Fruit fly (Drosophila melanogaster) ovary, adult (tissue): ENCODE measurements around the gene CG32066.

Source experiments
- CG17801 ChIP-seq: fragments of 200-800 bp; optimal IDR thresholded peaks from 2 replicates; lab custom pipeline; 2019; ENCODE audit warnings: missing biosample characterization, mild to moderate bottlenecking, missing genetic modification characterization, moderate library complexity; ENCODE audit not compliant: partially characterized antibody

Gene CG32066

dm6 chr3L:10643228-10643627 lies 17.6 kb downstream of the CG32066 start, which contains the start of gene CG14153:
Gene CG14153 (plus strand): TSS chr3L:10643528.
- no peak for TF ChIP-seq CG17801

dm6 chr3L:10641589-10641988 lies 19.2 kb downstream of the CG32066 start, which contains the start of gene CG14154:
Gene CG14154 (plus strand): TSS chr3L:10641889.
- TF ChIP-seq CG17801, result no peak

dm6 chr3L:10639440-10639839 lies 21.4 kb downstream of the CG32066 start, which contains the start of gene CG18628:
Gene CG18628 (plus strand): TSS chr3L:10639740.
- TF ChIP-seq CG17801, result no peak

dm6 chr3L:10637819-10638218 lies 23.0 kb downstream of the CG32066 start, which contains the start of gene Cnep1r2:
Gene Cnep1r2 (plus strand): TSS chr3L:10638146.
- peak; percentile 96 for TF ChIP-seq CG17801

- no peak for TF ChIP-seq CG17801
Measured at dm6 chr3L:10630885-10631359, 29.9 kb downstream of the CG32066 start, which contains the start of the genes CG42535, CG34001 and hay. Gene CG42535 (minus strand): TSS chr3L:10630935. Gene CG34001 (plus strand): TSS chr3L:10631079. Gene hay (plus strand): TSS chr3L:10631079.

dm6 chr3L:10629969-10630368 lies 30.8 kb downstream of the CG32066 start, which contains the start of gene CG42536:
Gene CG42536 (minus strand): TSS chr3L:10630069.
- no peak for TF ChIP-seq CG17801

dm6 chr3L:10628384-10628783 lies 32.4 kb downstream of the CG32066 start, which contains the start of gene CG14151:
Gene CG14151 (minus strand): TSS chr3L:10628484.
- no peak for TF ChIP-seq CG17801

dm6 chr3L:10626199-10626598 lies 34.6 kb downstream of the CG32066 start, which contains the start of gene CG34238:
Gene CG34238 (plus strand): TSS chr3L:10626499.
- no peak for TF ChIP-seq CG17801

- no peak for TF ChIP-seq CG17801
Measured at dm6 chr3L:10625499-10625898, 35.3 kb downstream of the CG32066 start, which contains the start of gene CG43127. Gene CG43127 (minus strand): TSS chr3L:10625599.

dm6 chr3L:10623476-10623875 lies 37.3 kb downstream of the CG32066 start, which contains the start of gene CG42521:
Gene CG42521 (minus strand): TSS chr3L:10623576.
- no peak for TF ChIP-seq CG17801

- no peak for TF ChIP-seq CG17801
Measured at dm6 chr3L:10599512-10599911, 61.3 kb downstream of the CG32066 start.
